Fruit fly (Drosophila melanogaster) whole organism, embryonic: Measurements from ENCODE around the gene amos.

Source experiments
- BEAF-32 ChIP-seq: fragments of 200-800 bp; sonication (Bioruptor generic); optimal IDR thresholded peaks from 3 replicates; lab custom pipeline; 2017; ENCODE audit warnings: missing biosample characterization, missing genetic modification characterization, mild to moderate bottlenecking, moderate library complexity, missing genetic modification reagents
- CG10979 ChIP-seq: fragments of 200-800 bp; sonication (Bioruptor generic); optimal IDR thresholded peaks from 2 replicates; lab custom pipeline; 2018; ENCODE audit warnings: missing biosample characterization, mild to moderate bottlenecking, missing genetic modification characterization, moderate library complexity
- CG11085 ChIP-seq: fragments of 200-800 bp; sonication (Bioruptor generic); IDR thresholded peaks from 2 replicates; pipeline ENCODE4 v1.3.6; 2022; ENCODE audit warnings: missing biosample characterization, missing genetic modification characterization
- CG11696 ChIP-seq: fragments of 200-800 bp; sonication (Bioruptor generic); IDR thresholded peaks from 2 replicates; pipeline ENCODE4 v1.3.6; 2022; ENCODE audit warnings: missing biosample characterization, missing genetic modification characterization
- CG12071 ChIP-seq: fragments of 200-800 bp; sonication (Bioruptor generic); optimal IDR thresholded peaks from 3 replicates; lab custom pipeline; 2018; ENCODE audit warnings: missing biosample characterization, mild to moderate bottlenecking, missing genetic modification characterization
- CG14441 ChIP-seq: fragments of 200-800 bp; sonication (Bioruptor generic); IDR thresholded peaks from 2 replicates; pipeline ENCODE4 v1.3.6; 2022; ENCODE audit warnings: missing biosample characterization, missing genetic modification characterization
- CG17568 ChIP-seq: fragments of 200-800 bp; sonication (Bioruptor generic); optimal IDR thresholded peaks from 2 replicates; lab custom pipeline; 2018; ENCODE audit warnings: missing biosample characterization, mild to moderate bottlenecking, missing genetic modification characterization, moderate library complexity
- CG2199 ChIP-seq: fragments of 200-800 bp; sonication (Bioruptor generic); IDR thresholded peaks from 3 replicates; pipeline ENCODE4 v1.3.6; 2022; ENCODE audit warnings: missing biosample characterization, missing genetic modification characterization
- CG2678 ChIP-seq: fragments of 200-800 bp; sonication (Bioruptor generic); optimal IDR thresholded peaks from 3 replicates; lab custom pipeline; 2019; ENCODE audit warnings: missing biosample characterization, mild to moderate bottlenecking, missing genetic modification characterization, moderate library complexity
- CG3163 ChIP-seq: fragments of 200-800 bp; sonication (Bioruptor generic); optimal IDR thresholded peaks from 3 replicates; lab custom pipeline; 2016; ENCODE audit warnings: missing biosample characterization, missing genetic modification characterization
- CG3407 ChIP-seq: fragments of 200-800 bp; sonication (Bioruptor generic); optimal IDR thresholded peaks from 2 replicates; lab custom pipeline; 2018; ENCODE audit warnings: missing biosample characterization, mild to moderate bottlenecking, missing genetic modification characterization
- CG34376 ChIP-seq: fragments of 200-800 bp; sonication (Bioruptor generic); optimal IDR thresholded peaks from 2 replicates; lab custom pipeline; 2018; ENCODE audit warnings: missing biosample characterization, mild to moderate bottlenecking, missing genetic modification characterization
- CG42726 ChIP-seq: fragments of 200-800 bp; sonication (Bioruptor generic); IDR thresholded peaks from 2 replicates; pipeline ENCODE4 v1.3.6; 2022; ENCODE audit warnings: missing biosample characterization, missing genetic modification characterization; ENCODE audit not compliant: partially characterized antibody
- CG4282 ChIP-seq: fragments of 200-800 bp; sonication (Bioruptor generic); optimal IDR thresholded peaks from 2 replicates; lab custom pipeline; 2016; ENCODE audit warnings: missing biosample characterization, missing genetic modification characterization
- CG43689 ChIP-seq: fragments of 200-800 bp; sonication (Bioruptor generic); IDR thresholded peaks from 2 replicates; pipeline ENCODE4 v1.3.6; 2022; ENCODE audit warnings: missing biosample characterization, missing genetic modification characterization
- CG7372 ChIP-seq: fragments of 200-800 bp; sonication (Bioruptor generic); IDR thresholded peaks from 2 replicates; pipeline ENCODE4 v1.3.6; 2022; ENCODE audit warnings: missing biosample characterization, missing genetic modification characterization
- CG7786 ChIP-seq: fragments of 200-800 bp; sonication (Bioruptor generic); optimal IDR thresholded peaks from 2 replicates; lab custom pipeline; 2016; ENCODE audit warnings: missing biosample characterization, missing genetic modification characterization
- CG8290 ChIP-seq, 3 experiments: fragments of 200-800 bp; sonication (Bioruptor generic); optimal IDR thresholded peaks; 2 replicates each; lab custom pipeline; 2016 to 2019; ENCODE audit warnings: missing biosample characterization in 3 of 3, missing genetic modification characterization in 3 of 3, mild to moderate bottlenecking in 2 of 3, moderate library complexity in 1 of 3
- CG8765 ChIP-seq: fragments of 200-800 bp; sonication (Bioruptor generic); IDR thresholded peaks from 2 replicates; pipeline ENCODE4 v1.3.6; 2022; ENCODE audit warnings: missing biosample characterization, missing genetic modification characterization
- CTCF ChIP-seq: fragments of 200-800 bp; sonication (Bioruptor generic); optimal IDR thresholded peaks from 2 replicates; lab custom pipeline; 2017; ENCODE audit warnings: missing biosample characterization, mild to moderate bottlenecking, missing genetic modification characterization, moderate library complexity
- Dad ChIP-seq: fragments of 200-800 bp; sonication (Bioruptor generic); optimal IDR thresholded peaks from 3 replicates; lab custom pipeline; 2016; ENCODE audit warnings: missing biosample characterization, missing genetic modification characterization
- Dfd ChIP-seq, 2 experiments: fragments of >200 bp; optimal IDR thresholded peaks; 2 replicates each; lab custom pipeline; 2017; ENCODE audit warnings: missing biosample characterization in 2 of 2, missing genetic modification characterization in 2 of 2
- Fer2 ChIP-seq: fragments of 200-800 bp; sonication (Bioruptor generic); optimal IDR thresholded peaks from 2 replicates; lab custom pipeline; 2018; ENCODE audit warnings: missing biosample characterization, mild to moderate bottlenecking, missing genetic modification characterization, moderate library complexity
- HHEX ChIP-seq: fragments of 200-800 bp; sonication (Bioruptor generic); optimal IDR thresholded peaks from 3 replicates; lab custom pipeline; 2017; ENCODE audit warnings: missing biosample characterization, mild to moderate bottlenecking, missing genetic modification characterization, missing genetic modification reagents
- Hr3 ChIP-seq: fragments of 200-800 bp; sonication (Bioruptor generic); optimal IDR thresholded peaks from 3 replicates; lab custom pipeline; 2016; ENCODE audit warnings: missing biosample characterization, missing genetic modification characterization
- Hr51 ChIP-seq, 2 experiments: fragments of 200-800 bp; sonication (Bioruptor generic); optimal IDR thresholded peaks; 2 replicates in 1 of 2; 3 replicates in 1 of 2; lab custom pipeline; 2016 to 2018; ENCODE audit warnings: missing biosample characterization in 2 of 2, missing genetic modification characterization in 2 of 2, mild to moderate bottlenecking in 1 of 2, moderate library complexity in 1 of 2
- Mrtf ChIP-seq: fragments of 200-800 bp; sonication (Bioruptor generic); IDR thresholded peaks from 3 replicates; pipeline ENCODE4 v1.3.6; 2022; ENCODE audit warnings: missing biosample characterization, missing genetic modification characterization
- Optix ChIP-seq: fragments of 200-800 bp; sonication (Bioruptor generic); IDR thresholded peaks from 3 replicates; pipeline ENCODE4 v1.3.6; 2022; ENCODE audit warnings: missing biosample characterization, missing genetic modification characterization
- Ravus ChIP-seq: fragments of 200-800 bp; sonication (Bioruptor generic); IDR thresholded peaks from 2 replicates; pipeline ENCODE4 v1.3.6; 2022; ENCODE audit warnings: missing biosample characterization, missing genetic modification characterization
- Sry-δ ChIP-seq: fragments of 200-800 bp; sonication (Bioruptor generic); optimal IDR thresholded peaks from 2 replicates; lab custom pipeline; 2016; ENCODE audit warnings: missing biosample characterization, missing genetic modification characterization
- Ssrp ChIP-seq: fragments of 200-800 bp; sonication (Bioruptor generic); optimal IDR thresholded peaks from 2 replicates; lab custom pipeline; 2018; ENCODE audit warnings: missing biosample characterization, mild to moderate bottlenecking, missing genetic modification characterization, moderate library complexity
- bcd ChIP-seq: fragments of 200-800 bp; sonication (Bioruptor generic); optimal IDR thresholded peaks from 2 replicates; lab custom pipeline; 2017; ENCODE audit warnings: missing biosample characterization, mild to moderate bottlenecking, missing genetic modification characterization
- chif ChIP-seq, 2 experiments: fragments of 200-800 bp; sonication (Bioruptor generic); optimal IDR thresholded peaks; 3 replicates each; lab custom pipeline; 2016; ENCODE audit warnings: missing biosample characterization in 2 of 2, missing genetic modification characterization in 2 of 2
- crp ChIP-seq, 2 experiments: fragments of 200-800 bp; sonication (Bioruptor generic); optimal IDR thresholded peaks; 2 replicates in 1 of 2; 3 replicates in 1 of 2; lab custom pipeline; 2017; ENCODE audit warnings: missing biosample characterization in 2 of 2, missing genetic modification characterization in 2 of 2, mild to moderate bottlenecking in 1 of 2, moderate library complexity in 1 of 2
- esg ChIP-seq: fragments of 200-800 bp; sonication (Bioruptor generic); conservative IDR thresholded peaks from 2 replicates; pipeline ENCODE4 v1.3.6; 2022; ENCODE audit warnings: missing biosample characterization, missing genetic modification characterization
- fd64A ChIP-seq: fragments of 200-800 bp; sonication (Bioruptor generic); optimal IDR thresholded peaks from 3 replicates; lab custom pipeline; 2018; ENCODE audit warnings: missing biosample characterization, mild to moderate bottlenecking, missing genetic modification characterization
- gce ChIP-seq: fragments of 200-800 bp; sonication (Bioruptor generic); IDR thresholded peaks from 3 replicates; pipeline ENCODE4 v1.3.6; 2022; ENCODE audit warnings: missing biosample characterization, missing genetic modification characterization
- grn ChIP-seq: fragments of 200-800 bp; sonication (Bioruptor generic); optimal IDR thresholded peaks from 3 replicates; lab custom pipeline; 2017; ENCODE audit warnings: missing biosample characterization, missing genetic modification characterization
- gsb ChIP-seq: fragments of 200-800 bp; sonication (Bioruptor generic); IDR thresholded peaks from 2 replicates; pipeline ENCODE4 v1.3.6; 2022; ENCODE audit warnings: missing biosample characterization, missing genetic modification characterization
- jigr1 ChIP-seq: fragments of 200-800 bp; sonication (Bioruptor generic); IDR thresholded peaks from 3 replicates; pipeline ENCODE4 v1.3.6; 2022; ENCODE audit warnings: missing biosample characterization, missing genetic modification characterization
- lab ChIP-seq: fragments of 200-800 bp; sonication (Bioruptor generic); optimal IDR thresholded peaks from 3 replicates; lab custom pipeline; 2017; ENCODE audit warnings: missing biosample characterization, missing genetic modification characterization, mild to moderate bottlenecking, moderate library complexity, missing genetic modification reagents
- pros ChIP-seq: fragments of 200-800 bp; sonication (Bioruptor generic); optimal IDR thresholded peaks from 3 replicates; lab custom pipeline; 2019; ENCODE audit warnings: missing biosample characterization, mild to moderate bottlenecking, missing genetic modification characterization, moderate library complexity
- scrt ChIP-seq: fragments of 200-800 bp; sonication (Bioruptor generic); optimal IDR thresholded peaks from 2 replicates; lab custom pipeline; 2018; ENCODE audit warnings: missing biosample characterization, mild to moderate bottlenecking, missing genetic modification characterization, moderate library complexity
- shn ChIP-seq: fragments of 200-800 bp; sonication (Bioruptor generic); optimal IDR thresholded peaks from 3 replicates; lab custom pipeline; 2016; ENCODE audit warnings: missing biosample characterization, missing genetic modification characterization
- sim ChIP-seq: fragments of 200-800 bp; sonication (Bioruptor generic); IDR thresholded peaks from 2 replicates; pipeline ENCODE4 v1.3.6; 2022; ENCODE audit warnings: missing biosample characterization, missing genetic modification characterization
- stc ChIP-seq: fragments of 200-800 bp; sonication (Bioruptor generic); IDR thresholded peaks from 2 replicates; pipeline ENCODE4 v1.3.6; 2022; ENCODE audit warnings: missing biosample characterization, missing genetic modification characterization
- tin ChIP-seq: fragments of 200-800 bp; sonication (Bioruptor generic); optimal IDR thresholded peaks from 3 replicates; lab custom pipeline; 2016; ENCODE audit warnings: missing biosample characterization, missing genetic modification characterization
- tll ChIP-seq, 2 experiments: fragments of 200-800 bp in 1 of 2; fragments of >200 bp in 1 of 2; sonication (Bioruptor generic) in 1 of 2; optimal IDR thresholded peaks; 2 replicates each; lab custom pipeline; 2017 to 2019; ENCODE audit warnings: missing biosample characterization in 2 of 2, missing genetic modification characterization in 2 of 2, mild to moderate bottlenecking in 1 of 2, moderate library complexity in 1 of 2
- tna ChIP-seq: fragments of 200-800 bp; sonication (Bioruptor generic); IDR thresholded peaks from 2 replicates; pipeline ENCODE4 v1.3.6; 2022; ENCODE audit warnings: missing biosample characterization, missing genetic modification characterization; ENCODE audit not compliant: partially characterized antibody

The amos gene

dm6 chr2L:18566235-18567158 is 30.2 kb downstream of the amos start (continued):
- no peak for TF ChIP-seq CG11085 (GFP tag; lab: Robert Waterston, UW)
- TF ChIP-seq CG14441 (GFP tag; lab: Robert Waterston, UW): no peak
- no peak for TF ChIP-seq Fer2
- no peak for TF ChIP-seq crp (GFP tag; optimal IDR thresholded peaks at IDR 0.05; lab: Kevin White, UChicago)
- no peak for TF ChIP-seq CG11696 (GFP tag; lab: Robert Waterston, UW)
- TF ChIP-seq sim (GFP tag; lab: Robert Waterston, UW): no peak
- peak; percentile 42 for TF ChIP-seq lab (GFP tag; lab: Kevin White, UChicago)
- no peak for TF ChIP-seq tna (GFP tag; lab: Robert Waterston, UW)
- TF ChIP-seq CG8290 (GFP tag; optimal IDR thresholded peaks at IDR 0.05; lab: Kevin White, UChicago): no peak
- peak in 1 of 2 experiments; percentile 7 for TF ChIP-seq CG8290 (tag; optimal IDR thresholded peaks at IDR 0.05; lab: Kevin White, UChicago)
- no peak for TF ChIP-seq CG4282 (GFP tag; lab: Kevin White, UChicago)
- no peak for TF ChIP-seq Sry-δ (GFP tag; lab: Kevin White, UChicago)
- no peak for TF ChIP-seq fd64A (GFP tag; lab: Kevin White, UChicago)
- TF ChIP-seq esg (GFP tag; lab: Robert Waterston, UW): no peak
- no peak for TF ChIP-seq CG7372 (GFP tag; lab: Robert Waterston, UW)
- peak; percentile 34 for TF ChIP-seq CG10979 (tag; lab: Kevin White, UChicago)
- no peak for TF ChIP-seq CG43689 (GFP tag; lab: Robert Waterston, UW)
- TF ChIP-seq pros (GFP tag; lab: Kevin White, UChicago): no peak
- peak in 1 of 2 experiments; percentile 13 for TF ChIP-seq chif (GFP tag; optimal IDR thresholded peaks at IDR 0.05; lab: Kevin White, UChicago)
- TF ChIP-seq CG3163: no peak
- TF ChIP-seq CG7786: no peak
- TF ChIP-seq CG3407 (GFP tag; lab: Kevin White, UChicago): no peak
- TF ChIP-seq CG2678 (tag; lab: Kevin White, UChicago): peak; percentile 48
- TF ChIP-seq stc: no peak
- TF ChIP-seq CTCF (GFP tag; lab: Kevin White, UChicago): no peak
- 0 out of 3 replicates have a peak, but pooled peaks have one; percentile 15 for TF ChIP-seq CG2199
- no peak for TF ChIP-seq CG8765 (GFP tag; lab: Robert Waterston, UW)
- no peak for TF ChIP-seq BEAF-32 (GFP tag; lab: Kevin White, UChicago)
- peak; percentile 46 for TF ChIP-seq bcd
- TF ChIP-seq Hr3 (GFP tag; lab: Kevin White, UChicago): no peak
- no peak for TF ChIP-seq Dfd (GFP tag; optimal IDR thresholded peaks at IDR 0.05; lab: Kevin White, UChicago)
- TF ChIP-seq gce: no peak
- TF ChIP-seq scrt (GFP tag; lab: Kevin White, UChicago): no peak
- TF ChIP-seq Mrtf (GFP tag; lab: Robert Waterston, UW): no peak
- no peak for TF ChIP-seq Ravus (GFP tag; lab: Robert Waterston, UW)
- TF ChIP-seq Hr51 (GFP tag; optimal IDR thresholded peaks at IDR 0.05; lab: Kevin White, UChicago): peak in 1 of 2 experiments; percentile 14
- TF ChIP-seq grn (GFP tag; lab: Kevin White, UChicago): peak; percentile 43
- no peak for TF ChIP-seq CG42726
- TF ChIP-seq jigr1: no peak
- no peak for TF ChIP-seq shn (GFP tag; lab: Kevin White, UChicago)
- TF ChIP-seq Optix (GFP tag; lab: Robert Waterston, UW): no peak
- no peak for TF ChIP-seq CG12071
- TF ChIP-seq Ssrp (tag; lab: Kevin White, UChicago): no peak
- TF ChIP-seq CG17568: no peak
- peak in 1 of 2 experiments; percentile 58 for TF ChIP-seq tll (GFP tag; optimal IDR thresholded peaks at IDR 0.05; lab: Kevin White, UChicago)
- TF ChIP-seq gsb (GFP tag; lab: Robert Waterston, UW): no peak
- no peak for TF ChIP-seq Dad
- no peak for TF ChIP-seq HHEX (GFP tag; lab: Kevin White, UChicago)
- TF ChIP-seq CG34376 (GFP tag; lab: Kevin White, UChicago): peak; percentile 70
- no peak for TF ChIP-seq tin
